Worm (Caenorhabditis elegans) whole organism, midembryonic: ENCODE measurements around the gene nhr-90.

ENCODE experiments used
- T22C8.4 ChIP-seq: fragments of 200-800 bp; sonication (Bioruptor generic); IDR thresholded peaks from 2 replicates; pipeline ENCODE4 v1.3.6; 2022; ENCODE audit warnings: missing genetic modification characterization, missing compliant biosample characterization
- cog-1 ChIP-seq: sonication (generic microtip); optimal IDR thresholded peaks from 2 replicates; lab custom pipeline; 2016; ENCODE audit warnings: missing genetic modification characterization, missing compliant biosample characterization
- flt-1 ChIP-seq: fragments of 200-800 bp; sonication (Bioruptor generic); IDR thresholded peaks from 2 replicates; pipeline ENCODE4 v1.3.6; 2022; ENCODE audit warnings: missing genetic modification characterization, missing compliant biosample characterization
- klf-2 ChIP-seq: fragments of 200-800 bp; sonication (Bioruptor generic); conservative IDR thresholded peaks from 2 replicates; pipeline ENCODE4 v1.3.6; 2022; ENCODE audit warnings: missing genetic modification reagents, missing genetic modification characterization, missing compliant biosample characterization
- med-1 ChIP-seq: sonication (generic microtip); optimal IDR thresholded peaks from 2 replicates; lab custom pipeline; 2017; ENCODE audit warnings: missing genetic modification characterization, mild to moderate bottlenecking, missing compliant biosample characterization, antibody characterized with exemption, missing genetic modification reagents; ENCODE audit not compliant: insufficient read depth
- ref-1 ChIP-seq: fragments of 200-800 bp; sonication (Bioruptor generic); conservative IDR thresholded peaks from 2 replicates; pipeline ENCODE4 v1.3.6; 2022; ENCODE audit warnings: missing genetic modification reagents, missing genetic modification characterization, missing compliant biosample characterization
- tab-1 ChIP-seq: fragments of 200-800 bp; sonication (Bioruptor generic); IDR thresholded peaks from 2 replicates; pipeline ENCODE4 v1.3.6; 2022; ENCODE audit warnings: missing genetic modification characterization, missing compliant biosample characterization
- ztf-23 ChIP-seq: fragments of 200-800 bp; sonication (Bioruptor generic); IDR thresholded peaks from 2 replicates; pipeline ENCODE4 v1.3.6; 2022; ENCODE audit warnings: missing genetic modification reagents, missing genetic modification characterization, missing compliant biosample characterization
- ztf-29 ChIP-seq: fragments of 200-800 bp; sonication (Bioruptor generic); IDR thresholded peaks from 2 replicates; pipeline ENCODE4 v1.3.6; 2022; ENCODE audit warnings: missing genetic modification reagents, missing genetic modification characterization, missing compliant biosample characterization

The nhr-90 gene

DNA sequence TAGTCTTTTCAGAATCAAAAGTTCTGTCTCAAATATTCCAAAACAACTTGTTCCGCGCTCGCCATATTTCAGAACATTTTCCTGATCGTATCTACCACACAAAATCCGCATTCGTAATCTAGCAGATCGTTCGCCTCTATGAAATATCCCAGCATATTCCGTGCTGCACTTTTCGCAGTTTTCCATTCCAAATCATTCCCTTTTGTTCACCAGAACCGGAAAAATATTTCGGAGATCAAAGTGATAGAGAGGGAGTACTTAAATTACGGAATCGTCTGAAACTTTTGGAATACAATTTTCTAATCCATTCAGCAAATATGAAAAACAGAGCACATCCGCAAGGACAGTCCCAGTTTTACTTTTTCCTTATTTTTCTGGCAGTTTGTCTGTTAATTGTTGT, 22.5 kb upstream of the nhr-90 start, which contains the start of gene K06H6.1:
Gene K06H6.1 (plus strand): TSS at position 301 of the 400 bp plus-strand sequence.
- TF ChIP-seq med-1 (no peak), klf-2 (GFP tag; lab: Robert Waterston, UW) (no peak), ztf-23 (GFP tag; lab: Robert Waterston, UW) (no peak), tab-1 (GFP tag; lab: Robert Waterston, UW) (no peak), T22C8.4 (no peak), flt-1 (GFP tag; lab: Robert Waterston, UW) (no peak), cog-1 (tag; lab: Kevin White, UChicago) (no peak), ztf-29 (GFP tag; lab: Robert Waterston, UW) (no peak), ref-1 (GFP tag; lab: Robert Waterston, UW) (no peak)

DNA sequence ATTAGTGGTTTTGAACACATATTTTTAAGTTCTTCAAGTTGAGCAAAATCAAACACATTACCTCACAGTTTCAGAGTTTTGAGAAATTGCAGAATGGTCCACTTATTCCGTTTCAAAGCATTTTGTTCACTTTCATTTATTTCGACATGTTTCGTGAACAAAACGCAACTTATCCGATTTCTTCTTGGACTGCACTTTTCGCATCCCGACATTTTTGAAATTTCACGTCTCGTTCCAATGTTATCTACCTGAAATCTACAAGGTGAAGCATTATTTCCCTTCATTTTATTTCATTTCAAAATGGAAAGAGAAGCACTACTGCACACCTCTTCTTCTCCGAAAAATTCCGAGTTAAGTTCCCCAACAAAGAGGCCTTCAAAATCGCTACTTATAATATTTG, 20.1 kb upstream of the nhr-90 start, which contains the start of gene ZK488.6:
Gene ZK488.6 (plus strand): TSS at position 301 of the 400 bp plus-strand sequence.
- TF ChIP-seq ref-1 (GFP tag; lab: Robert Waterston, UW), result no peak
- TF ChIP-seq tab-1 (GFP tag; lab: Robert Waterston, UW), result no peak
- no peak for TF ChIP-seq med-1
- TF ChIP-seq klf-2 (GFP tag; lab: Robert Waterston, UW), result no peak
- TF ChIP-seq ztf-23 (GFP tag; lab: Robert Waterston, UW), result no peak
- no peak for TF ChIP-seq T22C8.4
- no peak for TF ChIP-seq flt-1 (GFP tag; lab: Robert Waterston, UW)
- no peak for TF ChIP-seq cog-1 (tag; lab: Kevin White, UChicago)
- no peak for TF ChIP-seq ztf-29 (GFP tag; lab: Robert Waterston, UW)

DNA sequence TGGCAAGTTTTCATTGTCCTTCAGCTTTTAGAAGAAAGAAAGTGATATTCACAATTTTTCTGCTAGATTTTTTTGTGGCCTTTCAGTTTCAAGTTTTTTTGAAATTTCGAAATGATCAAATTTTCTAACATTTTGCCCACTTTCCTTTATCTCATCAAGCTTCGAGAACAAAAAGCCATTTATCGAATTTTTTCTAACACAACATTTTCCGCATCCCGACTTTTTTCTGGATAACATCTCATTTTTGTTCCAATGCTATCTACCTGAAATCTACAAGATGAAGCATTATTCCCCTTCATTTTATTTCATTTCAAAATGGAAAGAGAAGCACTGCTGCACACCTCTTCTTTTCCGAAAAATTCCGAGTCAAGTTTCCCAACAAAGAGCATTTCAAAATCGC, 17.4 kb upstream of the nhr-90 start, which contains the start of gene ZK488.5:
Gene ZK488.5 (plus strand): TSS at position 301 of the 400 bp plus-strand sequence.
- TF ChIP-seq med-1, result no peak
- no peak for TF ChIP-seq tab-1 (GFP tag; lab: Robert Waterston, UW)
- no peak for TF ChIP-seq T22C8.4
- no peak for TF ChIP-seq ztf-29 (GFP tag; lab: Robert Waterston, UW)
- no peak for TF ChIP-seq ref-1 (GFP tag; lab: Robert Waterston, UW)
- TF ChIP-seq klf-2 (GFP tag; lab: Robert Waterston, UW), result no peak
- TF ChIP-seq ztf-23 (GFP tag; lab: Robert Waterston, UW), result no peak
- TF ChIP-seq flt-1 (GFP tag; lab: Robert Waterston, UW), result no peak
- no peak for TF ChIP-seq cog-1 (tag; lab: Kevin White, UChicago)

DNA sequence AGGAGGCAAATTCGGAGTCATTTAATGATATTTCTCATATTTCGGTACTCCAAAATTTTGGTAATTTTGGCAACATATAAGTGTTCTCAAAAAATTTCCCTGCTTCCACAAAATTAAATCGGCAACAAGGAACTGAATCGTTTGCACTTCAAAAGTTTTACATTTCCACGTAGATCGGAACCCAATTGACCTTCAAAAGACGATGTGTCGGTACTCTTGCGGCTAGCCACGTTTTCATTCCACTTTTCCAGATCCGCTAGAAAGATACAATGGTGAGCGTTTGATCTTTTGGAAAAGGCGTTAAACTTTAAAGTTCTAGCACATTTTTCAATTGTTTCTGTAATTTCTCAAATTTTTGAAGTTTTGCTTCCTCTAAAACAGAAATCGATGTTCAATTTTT, 13.4 kb upstream of the nhr-90 start:
- TF ChIP-seq ztf-29 (GFP tag; lab: Robert Waterston, UW) (no peak), ref-1 (GFP tag; lab: Robert Waterston, UW) (no peak), flt-1 (GFP tag; lab: Robert Waterston, UW) (no peak), tab-1 (GFP tag; lab: Robert Waterston, UW) (no peak), klf-2 (GFP tag; lab: Robert Waterston, UW) (no peak), ztf-23 (GFP tag; lab: Robert Waterston, UW) (no peak), cog-1 (tag; lab: Kevin White, UChicago) (no peak), T22C8.4 (no peak), med-1 (no peak)

DNA sequence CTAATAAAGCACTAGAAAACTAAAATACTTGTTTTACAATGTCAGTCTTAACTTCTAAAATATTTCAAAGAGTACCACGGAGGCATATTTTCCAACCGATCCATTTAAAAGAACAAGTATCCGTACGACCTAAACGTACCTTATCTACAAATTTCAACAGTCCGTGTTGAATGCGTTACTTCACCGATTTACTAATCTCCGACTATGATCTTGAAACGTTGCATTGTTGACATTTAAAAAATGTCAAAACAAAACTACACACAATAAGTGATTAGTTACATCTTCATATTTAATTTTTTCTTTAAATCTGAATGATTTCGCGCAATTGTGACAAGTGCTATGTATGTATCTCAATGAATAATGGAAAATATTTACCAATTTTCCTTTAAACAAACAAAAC, 12.5 kb upstream of the nhr-90 start:
- TF ChIP-seq cog-1 (tag; lab: Kevin White, UChicago) (no peak), ztf-23 (GFP tag; lab: Robert Waterston, UW) (no peak), ref-1 (GFP tag; lab: Robert Waterston, UW) (no peak), ztf-29 (GFP tag; lab: Robert Waterston, UW) (no peak), T22C8.4 (no peak), med-1 (no peak), klf-2 (GFP tag; lab: Robert Waterston, UW) (no peak), flt-1 (GFP tag; lab: Robert Waterston, UW) (no peak), tab-1 (GFP tag; lab: Robert Waterston, UW) (no peak)

DNA sequence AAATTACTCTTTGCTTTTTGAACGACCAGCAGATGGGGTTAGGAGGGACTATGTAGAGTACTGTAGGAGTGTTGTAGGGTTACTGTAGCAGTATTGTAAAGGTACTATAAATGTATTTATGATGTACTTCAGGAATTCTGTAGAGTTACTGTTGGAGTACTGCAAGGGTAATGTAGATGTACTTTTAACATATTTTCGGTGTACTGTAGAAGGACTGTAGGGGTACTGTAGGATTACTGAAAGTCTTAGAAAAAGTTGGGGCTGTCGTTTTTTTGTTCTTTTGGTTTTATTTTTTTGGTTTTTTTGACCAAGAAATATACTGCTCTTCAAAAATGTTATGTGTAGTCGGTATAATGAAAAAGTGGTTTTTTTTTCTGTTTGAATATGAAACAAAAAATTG, 11.7 kb upstream of the nhr-90 start:
- TF ChIP-seq klf-2 (GFP tag; lab: Robert Waterston, UW) (no peak), tab-1 (GFP tag; lab: Robert Waterston, UW) (no peak), T22C8.4 (no peak), med-1 (no peak), cog-1 (tag; lab: Kevin White, UChicago) (no peak), ref-1 (GFP tag; lab: Robert Waterston, UW) (no peak), ztf-29 (GFP tag; lab: Robert Waterston, UW) (no peak), ztf-23 (GFP tag; lab: Robert Waterston, UW) (no peak), flt-1 (GFP tag; lab: Robert Waterston, UW) (no peak)

DNA sequence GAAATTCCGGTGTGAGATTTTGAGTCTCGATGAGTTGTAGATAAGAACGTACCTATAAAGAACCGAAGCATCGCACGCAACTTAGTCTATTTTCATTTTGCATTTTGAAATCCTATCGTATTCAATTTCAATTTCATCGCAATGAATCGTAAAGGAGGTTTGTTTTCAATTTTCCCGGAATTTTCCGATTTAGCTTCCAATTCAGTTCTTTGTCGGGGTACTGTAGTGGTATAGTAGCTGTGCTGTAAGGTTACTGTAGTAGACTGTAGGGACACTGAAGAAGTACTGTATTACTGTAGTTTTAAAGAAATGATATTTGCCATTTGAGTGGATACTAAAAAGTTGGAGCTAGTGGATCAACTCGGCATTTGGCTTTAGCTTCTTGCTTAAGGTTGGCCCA, 10.5 kb upstream of the nhr-90 start:
- TF ChIP-seq ref-1 (GFP tag; lab: Robert Waterston, UW) (no peak), med-1 (no peak), flt-1 (GFP tag; lab: Robert Waterston, UW) (no peak), ztf-29 (GFP tag; lab: Robert Waterston, UW) (no peak), cog-1 (tag; lab: Kevin White, UChicago) (no peak), tab-1 (GFP tag; lab: Robert Waterston, UW) (no peak), ztf-23 (GFP tag; lab: Robert Waterston, UW) (no peak), T22C8.4 (no peak), klf-2 (GFP tag; lab: Robert Waterston, UW) (no peak)

DNA sequence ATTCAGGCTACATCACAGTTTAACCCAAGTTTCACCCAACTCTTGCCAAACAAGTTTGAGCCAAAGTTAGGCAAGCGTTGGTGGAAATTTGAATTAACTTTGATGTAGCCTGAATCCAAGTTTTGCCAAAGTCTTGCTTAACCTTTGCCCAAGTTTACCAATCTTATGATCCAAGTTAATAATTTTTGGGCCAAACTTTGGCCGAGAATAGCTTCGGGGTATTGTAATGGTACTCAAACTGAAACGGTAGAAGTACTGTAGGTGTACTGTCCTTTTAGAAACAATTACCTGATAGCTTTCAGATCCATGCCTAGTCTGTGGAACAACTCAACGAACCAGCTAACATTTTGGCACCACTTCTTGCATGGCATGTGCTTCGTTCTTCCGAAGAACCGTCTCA, 10.1 kb upstream of the nhr-90 start, which contains the start of gene nhr-251:
Gene nhr-251 (plus strand): TSS at position 301 of the 400 bp plus-strand sequence.
- no peak for TF ChIP-seq ztf-29 (GFP tag; lab: Robert Waterston, UW)
- no peak for TF ChIP-seq flt-1 (GFP tag; lab: Robert Waterston, UW)
- TF ChIP-seq tab-1 (GFP tag; lab: Robert Waterston, UW), result no peak
- no peak for TF ChIP-seq T22C8.4
- TF ChIP-seq med-1, result no peak
- no peak for TF ChIP-seq cog-1 (tag; lab: Kevin White, UChicago)
- no peak for TF ChIP-seq klf-2 (GFP tag; lab: Robert Waterston, UW)
- TF ChIP-seq ztf-23 (GFP tag; lab: Robert Waterston, UW), result no peak

DNA sequence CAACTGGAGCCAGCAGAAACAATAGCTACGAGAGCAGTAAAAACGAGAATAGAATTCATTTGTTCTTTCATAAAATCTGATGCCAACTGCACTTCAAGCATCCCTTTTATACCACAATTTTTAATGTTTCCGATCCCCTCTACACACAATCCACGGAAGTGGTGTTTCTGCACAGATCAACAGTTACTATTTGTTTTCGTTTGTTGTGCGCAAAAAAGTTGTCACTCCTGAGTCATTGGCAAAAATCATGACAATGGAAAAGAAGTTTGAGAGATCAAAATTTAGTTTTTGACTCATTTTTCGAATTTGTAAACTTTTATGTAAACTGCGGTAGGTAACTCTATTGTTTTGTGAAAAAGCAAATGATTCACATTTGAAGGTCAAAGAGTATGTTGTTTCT, 6.2 kb upstream of the nhr-90 start, which contains the start of gene srlf-37:
Gene srlf-37 (minus strand): TSS at position 101 of the 400 bp plus-strand sequence.
- no peak for TF ChIP-seq ztf-29 (GFP tag; lab: Robert Waterston, UW)
- no peak for TF ChIP-seq ztf-23 (GFP tag; lab: Robert Waterston, UW)
- no peak for TF ChIP-seq flt-1 (GFP tag; lab: Robert Waterston, UW)
- TF ChIP-seq med-1, result no peak
- no peak for TF ChIP-seq ref-1 (GFP tag; lab: Robert Waterston, UW)
- no peak for TF ChIP-seq klf-2 (GFP tag; lab: Robert Waterston, UW)
- no peak for TF ChIP-seq T22C8.4
- TF ChIP-seq cog-1 (tag; lab: Kevin White, UChicago), result no peak
- TF ChIP-seq tab-1 (GFP tag; lab: Robert Waterston, UW), result no peak
